Worm (Caenorhabditis elegans) whole organism, L4 larva: ENCODE results near the gene T04A8.13.

ENCODE experiments used
- D1046.2 ChIP-seq: fragments of 200-800 bp; sonication (Bioruptor generic); IDR thresholded peaks from 2 replicates; pipeline ENCODE4 v1.3.6; 2022; ENCODE audit warnings: missing genetic modification characterization, missing compliant biosample characterization
- F10B5.3 ChIP-seq: sonication (generic microtip); optimal IDR thresholded peaks from 2 replicates; lab custom pipeline; 2016; ENCODE audit warnings: mild to moderate bottlenecking, missing genetic modification characterization, missing compliant biosample characterization
- F26F4.8 ChIP-seq: fragments of 200-800 bp; sonication (Bioruptor generic); conservative IDR thresholded peaks from 2 replicates; pipeline ENCODE4 v1.3.6; 2022; ENCODE audit warnings: missing genetic modification characterization, missing compliant biosample characterization
- F37D6.2 ChIP-seq: sonication (generic microtip); optimal IDR thresholded peaks from 2 replicates; lab custom pipeline; 2016; ENCODE audit warnings: mild to moderate bottlenecking, missing genetic modification characterization, missing compliant biosample characterization
- T26A8.4 ChIP-seq: fragments of 200-800 bp; sonication (Bioruptor generic); IDR thresholded peaks from 2 replicates; pipeline ENCODE4 v1.3.6; 2022; ENCODE audit warnings: missing genetic modification characterization, missing compliant biosample characterization
- Y105C5A.15 ChIP-seq: fragments of 200-800 bp; sonication (Bioruptor generic); IDR thresholded peaks from 2 replicates; pipeline ENCODE4 v1.3.6; 2022; ENCODE audit warnings: missing genetic modification characterization, missing compliant biosample characterization
- Y48G9A.11 ChIP-seq: fragments of 200-800 bp; sonication (Bioruptor generic); IDR thresholded peaks from 2 replicates; pipeline ENCODE4 v1.3.6; 2022; ENCODE audit warnings: missing genetic modification reagents, missing genetic modification characterization, missing compliant biosample characterization
- Y75B8A.6 ChIP-seq: fragments of 200-800 bp; sonication (Bioruptor generic); IDR thresholded peaks from 2 replicates; pipeline ENCODE4 v1.3.6; 2022; ENCODE audit warnings: missing genetic modification reagents, missing genetic modification characterization, missing compliant biosample characterization
- aha-1 ChIP-seq: fragments of 150-350 bp; peaks from one replicate; lab custom pipeline; 2014; ENCODE audit warnings: missing biosample characterization, missing genetic modification characterization
- aly-2 ChIP-seq: sonication (generic microtip); optimal IDR thresholded peaks from 2 replicates; lab custom pipeline; 2018; ENCODE audit warnings: missing biosample characterization, missing genetic modification characterization
- attf-4 ChIP-seq: sonication (generic microtip); optimal IDR thresholded peaks from 3 replicates; lab custom pipeline; 2017; ENCODE audit warnings: missing biosample characterization, missing genetic modification characterization
- ceh-28 ChIP-seq: fragments of 150-350 bp; optimal IDR thresholded peaks from 2 replicates; lab custom pipeline; 2014; ENCODE audit warnings: missing biosample characterization, missing genetic modification reagents, missing genetic modification characterization
- ceh-82 ChIP-seq: sonication (generic microtip); optimal IDR thresholded peaks from 2 replicates; lab custom pipeline; 2017; ENCODE audit warnings: missing biosample characterization, missing genetic modification characterization
- ces-1 ChIP-seq: fragments of 150-350 bp; sonication (generic microtip); optimal IDR thresholded peaks from 4 replicates; lab custom pipeline; 2014; ENCODE audit warnings: missing biosample characterization, missing genetic modification reagents, missing genetic modification characterization
- daf-8 ChIP-seq: fragments of 200-800 bp; sonication (Bioruptor generic); IDR thresholded peaks from 2 replicates; pipeline ENCODE4 v1.3.6; 2022; ENCODE audit warnings: missing genetic modification characterization, missing compliant biosample characterization
- dmd-9 ChIP-seq: fragments of 200-800 bp; sonication (Bioruptor generic); IDR thresholded peaks from 2 replicates; pipeline ENCODE4 v1.3.6; 2022; ENCODE audit warnings: missing genetic modification reagents, missing genetic modification characterization, missing compliant biosample characterization
- duxl-1 ChIP-seq: sonication (generic microtip); optimal IDR thresholded peaks from 2 replicates; lab custom pipeline; 2016; ENCODE audit warnings: mild to moderate bottlenecking, missing genetic modification characterization, moderate library complexity, missing compliant biosample characterization; ENCODE audit not compliant: poor library complexity
- egl-27 ChIP-seq: sonication (generic microtip); optimal IDR thresholded peaks from 3 replicates; lab custom pipeline; 2017; ENCODE audit warnings: missing biosample characterization, missing genetic modification reagents, missing genetic modification characterization
- egl-43 ChIP-seq: fragments of 200-800 bp; sonication (Bioruptor generic); IDR thresholded peaks from 2 replicates; pipeline ENCODE4 v1.3.6; 2022; ENCODE audit warnings: missing genetic modification reagents, missing genetic modification characterization, missing compliant biosample characterization
- fkh-10 ChIP-seq: fragments of 150-350 bp; optimal IDR thresholded peaks from 2 replicates; lab custom pipeline; 2014; ENCODE audit warnings: missing biosample characterization, missing genetic modification reagents, missing genetic modification characterization
- fos-1 ChIP-seq: fragments of 150-350 bp; optimal IDR thresholded peaks from 2 replicates; lab custom pipeline; 2014; ENCODE audit warnings: missing biosample characterization, missing genetic modification characterization
- gei-8 ChIP-seq: fragments of 200-800 bp; sonication (Bioruptor generic); optimal IDR thresholded peaks from 2 replicates; lab custom pipeline; 2018; ENCODE audit warnings: mild to moderate bottlenecking, missing genetic modification characterization, missing compliant biosample characterization
- hlh-11 ChIP-seq: fragments of 200-800 bp; sonication (Bioruptor generic); optimal IDR thresholded peaks from 2 replicates; lab custom pipeline; 2018; ENCODE audit warnings: mild to moderate bottlenecking, missing genetic modification characterization, missing compliant biosample characterization
- lim-7 ChIP-seq: fragments of 200-800 bp; sonication (Bioruptor generic); IDR thresholded peaks from 2 replicates; pipeline ENCODE4 v1.3.6; 2022; ENCODE audit warnings: missing genetic modification characterization, missing compliant biosample characterization
- lin-13 ChIP-seq: fragments of 150-350 bp; optimal IDR thresholded peaks from 2 replicates; lab custom pipeline; 2014; ENCODE audit warnings: missing biosample characterization, missing genetic modification reagents, missing genetic modification characterization
- lin-29 ChIP-seq: fragments of 200-800 bp; sonication (Bioruptor generic); IDR thresholded peaks from 2 replicates; pipeline ENCODE4 v1.3.6; 2022; ENCODE audit warnings: missing genetic modification reagents, missing genetic modification characterization, missing compliant biosample characterization
- lsy-2 ChIP-seq, 2 experiments: fragments of 150-350 bp in 1 of 2; sonication (generic microtip) in 1 of 2; optimal IDR thresholded peaks; 2 replicates each; lab custom pipeline; 2014 to 2017; ENCODE audit warnings: missing biosample characterization in 2 of 2, missing genetic modification characterization in 2 of 2
- madf-5 ChIP-seq, 2 experiments: fragments of 200-800 bp; sonication (Bioruptor generic); IDR thresholded peaks; 2 replicates each; pipeline ENCODE4 v1.3.6; 2022; ENCODE audit warnings: missing compliant biosample characterization in 2 of 2, missing genetic modification characterization in 2 of 2
- mdl-1 ChIP-seq, 2 experiments: fragments of 150-350 bp in 1 of 2; sonication (generic microtip) in 1 of 2; optimal IDR thresholded peaks; 2 replicates each; lab custom pipeline; 2014 to 2017; ENCODE audit warnings: missing biosample characterization in 2 of 2, missing genetic modification characterization in 2 of 2
- mdt-29 ChIP-seq: fragments of 200-800 bp; sonication (Bioruptor generic); IDR thresholded peaks from 2 replicates; pipeline ENCODE4 v1.3.6; 2022; ENCODE audit warnings: missing genetic modification reagents, missing genetic modification characterization, missing compliant biosample characterization
- mes-2 ChIP-seq: sonication (generic microtip); optimal IDR thresholded peaks from 2 replicates; lab custom pipeline; 2016; ENCODE audit warnings: missing genotype, mild to moderate bottlenecking, missing genetic modification characterization, missing compliant biosample characterization; ENCODE audit not compliant: poor library complexity, severe bottlenecking
- nhr-237 ChIP-seq: sonication (generic microtip); optimal IDR thresholded peaks from 2 replicates; lab custom pipeline; 2017; ENCODE audit warnings: missing biosample characterization, missing genetic modification characterization
- nhr-25 ChIP-seq: sonication (generic microtip); optimal IDR thresholded peaks from 2 replicates; lab custom pipeline; 2017; ENCODE audit warnings: missing genetic modification characterization, mild to moderate bottlenecking, missing compliant biosample characterization, antibody characterized with exemption, moderate library complexity, borderline replicate concordance; ENCODE audit not compliant: insufficient read depth
- nhr-28 ChIP-seq: fragments of 150-350 bp; optimal IDR thresholded peaks from 2 replicates; lab custom pipeline; 2014; ENCODE audit warnings: missing biosample characterization, missing genetic modification characterization
- nhr-41 ChIP-seq: fragments of 200-800 bp; sonication (Bioruptor generic); IDR thresholded peaks from 2 replicates; pipeline ENCODE4 v1.3.6; 2022; ENCODE audit warnings: missing genetic modification reagents, missing genetic modification characterization, missing compliant biosample characterization
- nhr-77 ChIP-seq: fragments of 150-350 bp; optimal IDR thresholded peaks from 2 replicates; lab custom pipeline; 2014; ENCODE audit warnings: missing biosample characterization, missing genetic modification characterization
- php-3 ChIP-seq: fragments of 200-800 bp; sonication (Bioruptor generic); IDR thresholded peaks from 2 replicates; pipeline ENCODE4 v1.3.6; 2022; ENCODE audit warnings: missing genetic modification reagents, missing genetic modification characterization, missing compliant biosample characterization
- pqm-1 ChIP-seq: sonication (generic microtip); optimal IDR thresholded peaks from 2 replicates; lab custom pipeline; 2017; ENCODE audit warnings: missing biosample characterization, missing genetic modification characterization
- rbr-2 ChIP-seq: sonication (generic microtip); optimal IDR thresholded peaks from 2 replicates; lab custom pipeline; 2016; ENCODE audit warnings: missing genotype, missing genetic modification characterization, missing compliant biosample characterization
- sdz-12 ChIP-seq: fragments of 200-800 bp; sonication (Bioruptor generic); optimal IDR thresholded peaks from 2 replicates; lab custom pipeline; 2018; ENCODE audit warnings: mild to moderate bottlenecking, missing genetic modification characterization, missing compliant biosample characterization
- spr-1 ChIP-seq: sonication (generic microtip); optimal IDR thresholded peaks from 2 replicates; lab custom pipeline; 2016; ENCODE audit warnings: mild to moderate bottlenecking, missing genetic modification characterization, missing compliant biosample characterization
- unc-39 ChIP-seq: sonication (generic microtip); optimal IDR thresholded peaks from 2 replicates; lab custom pipeline; 2017; ENCODE audit warnings: missing biosample characterization, missing genetic modification characterization
- zfp-3 ChIP-seq: fragments of 200-800 bp; sonication (Bioruptor generic); conservative IDR thresholded peaks from 2 replicates; pipeline ENCODE4 v1.3.6; 2022; ENCODE audit warnings: missing genetic modification reagents, missing genetic modification characterization, missing compliant biosample characterization
- zip-2 ChIP-seq: fragments of 150-350 bp; optimal IDR thresholded peaks from 2 replicates; lab custom pipeline; 2014; ENCODE audit warnings: missing biosample characterization, missing genetic modification characterization
- ztf-7 ChIP-seq: fragments of 150-350 bp; optimal IDR thresholded peaks from 2 replicates; lab custom pipeline; 2014; ENCODE audit warnings: missing biosample characterization, missing genetic modification characterization

T04A8.13 gene

DNA sequence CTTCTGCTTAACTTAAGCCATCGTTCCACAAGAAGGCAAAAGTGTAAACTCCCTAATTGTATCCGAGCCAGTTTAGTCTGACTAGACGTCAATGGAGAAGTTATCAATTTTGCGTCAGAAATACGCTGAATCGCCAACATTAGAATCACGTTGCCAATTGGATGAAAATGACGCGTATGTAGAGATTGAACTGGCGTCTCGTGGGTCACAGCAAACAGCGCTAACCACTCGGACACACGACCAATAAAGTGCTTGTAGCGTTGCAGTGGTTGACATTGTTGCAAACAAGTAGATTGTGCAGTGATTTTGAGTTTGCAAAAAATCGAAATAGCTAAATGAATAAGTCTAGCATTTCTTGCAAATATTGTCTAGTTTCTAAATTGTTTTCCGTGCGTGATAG, 17.2 kb upstream of the T04A8.13 start (continued):
- TF ChIP-seq duxl-1 (tag; lab: Kevin White, UChicago) (peak; percentile 85), sdz-12 (GFP tag; lab: Kevin White, UChicago) (peak; percentile 87), F37D6.2 (tag; lab: Kevin White, UChicago) (peak; percentile 30), gei-8 (GFP tag; lab: Kevin White, UChicago) (peak; percentile 84), nhr-237 (tag; lab: Kevin White, UChicago) (no peak), nhr-28 (tag; lab: Kevin White, UChicago) (peak; percentile 48), lsy-2 (tag; optimal IDR thresholded peaks at IDR 0.05; lab: Kevin White, UChicago) (peak; percentile 1 to 80), fkh-10 (GFP tag; lab: Kevin White, UChicago) (no peak), ztf-7 (tag; lab: Kevin White, UChicago) (peak; percentile 75), zip-2 (peak; percentile 56), F10B5.3 (tag; lab: Kevin White, UChicago) (peak; percentile 60), lin-13 (GFP tag; lab: Kevin White, UChicago) (peak; percentile 62), ces-1 (GFP tag; lab: Kevin White, UChicago) (no peak), rbr-2 (tag; lab: Kevin White, UChicago) (peak; percentile 66), mdt-29 (peak; percentile 84; the same call in 1 of the 2 replicates), attf-4 (tag; lab: Kevin White, UChicago) (no peak), aha-1 (tag; lab: Kevin White, UChicago) (peak; percentile 90), nhr-25 (tag; lab: Kevin White, UChicago) (no peak), spr-1 (tag; lab: Kevin White, UChicago) (peak; percentile 81), daf-8 (GFP tag; lab: Robert Waterston, UW) (0 out of 2 replicates have a peak, but pooled peaks have one; percentile 59), T26A8.4 (GFP tag; lab: Robert Waterston, UW) (peak; percentile 78), Y48G9A.11 (GFP tag; lab: Robert Waterston, UW) (peak; percentile 81), mes-2 (tag; lab: Kevin White, UChicago) (peak; percentile 87), unc-39 (no peak), fos-1 (tag; lab: Kevin White, UChicago) (no peak), dmd-9 (GFP tag; lab: Robert Waterston, UW) (peak; percentile 84), egl-43 (peak; percentile 94), nhr-77 (tag; lab: Kevin White, UChicago) (peak; percentile 18), mdl-1 (tag; optimal IDR thresholded peaks at IDR 0.05; lab: Kevin White, UChicago) (peak in 1 of 2 experiments; percentile 73), F26F4.8 (GFP tag; lab: Robert Waterston, UW) (peak; percentile 96), php-3 (GFP tag; lab: Robert Waterston, UW) (peak; percentile 55), hlh-11 (peak; percentile 76), lin-29 (GFP tag; lab: Robert Waterston, UW) (0 out of 2 replicates have a peak, but pooled peaks have one; percentile 14), madf-5 (GFP tag; IDR thresholded peaks at IDR 0.05; lab: Robert Waterston, UW) (peak; percentile 59 to 88; a peak in 2 of 4 replicates), nhr-41 (GFP tag; lab: Robert Waterston, UW) (peak; percentile 91), pqm-1 (tag; lab: Kevin White, UChicago) (peak; percentile 53), D1046.2 (GFP tag; lab: Robert Waterston, UW) (peak; percentile 84), ceh-28 (no peak), aly-2 (tag; lab: Kevin White, UChicago) (peak; percentile 40), Y75B8A.6 (GFP tag; lab: Robert Waterston, UW) (no peak; the same call in 1 of the 2 replicates), ceh-82 (tag; lab: Kevin White, UChicago) (no peak), zfp-3 (GFP tag; lab: Robert Waterston, UW) (peak; percentile 86), egl-27 (tag; lab: Kevin White, UChicago) (no peak), lim-7 (GFP tag; lab: Robert Waterston, UW) (peak; percentile 96), Y105C5A.15 (GFP tag; lab: Robert Waterston, UW) (0 out of 2 replicates have a peak, but pooled peaks have one; percentile 44)
- TF ChIP-seq, all 104 proteins: peak for 74
